Fruit fly (Drosophila melanogaster) S2 (cell line): ENCODE results near the gene CG3744.

Experiments used
- CG8478 ChIP-seq: fragments of >200 bp; optimal IDR thresholded peaks from 2 replicates; lab custom pipeline; 2018
- CTCF ChIP-seq, 2 experiments: fragments of >200 bp; optimal IDR thresholded peaks; 2 replicates each; lab custom pipeline; 2018

dm6 chr3R:24823061-24823460 is 53.4 kb downstream of the CG3744 start:
- TF ChIP-seq CG8478 (lab: Kevin White, UChicago): no peak
- TF ChIP-seq CTCF (optimal IDR thresholded peaks at IDR 0.05; lab: Kevin White, UChicago): no peak
